Fruit fly (Drosophila melanogaster): Measurements from ENCODE around the gene CG32263.

Gene CG32263

dm6 chr3L:3785688-3786087 lies 25.2 kb downstream of the CG32263 start (continued):
- TF ChIP-seq chif (GFP tag; optimal IDR thresholded peaks at IDR 0.05) (peak in 1 of 2 experiments; percentile 31), CG6689 (GFP tag; IDR thresholded peaks at IDR 0.05) (peak; percentile 54; the same call in 1 of the 2 replicates), CG2202 (tag; optimal IDR thresholded peaks at IDR 0.05) (no peak), CG32532 (GFP tag; IDR thresholded peaks at IDR 0.05) (peak; percentile 38; the same call in 1 of the 2 replicates), crp (GFP tag; optimal IDR thresholded peaks at IDR 0.05) (peak in 1 of 2 experiments; percentile 74), ham (GFP tag; IDR thresholded peaks at IDR 0.05) (no peak), CG11504 (tag; optimal IDR thresholded peaks at IDR 0.05) (peak; percentile 30), CG7839 (tag; optimal IDR thresholded peaks at IDR 0.05) (peak; percentile 43), lmd (GFP tag; IDR thresholded peaks at IDR 0.05) (peak; percentile 51), Hey (tag; optimal IDR thresholded peaks at IDR 0.05) (no peak), Pdp1 (GFP tag; optimal IDR thresholded peaks at IDR 0.05) (peak in 1 of 2 experiments; percentile 25), CG17612 (GFP tag; IDR thresholded peaks at IDR 0.05) (0 out of 2 replicates have a peak, but pooled peaks have one; percentile 37), Xrp1 (GFP tag; IDR thresholded peaks at IDR 0.05) (peak; percentile 71; the same call in 1 of the 2 replicates), CG11456 (GFP tag; IDR thresholded peaks at IDR 0.05) (0 out of 3 replicates have a peak, but pooled peaks have one; percentile 51), B-H1 (GFP tag; IDR thresholded peaks at IDR 0.05) (peak; percentile 29), row (GFP tag; IDR thresholded peaks at IDR 0.05) (peak; percentile 53; the same call in 2 of the 3 replicates), slbo (GFP tag; IDR thresholded peaks at IDR 0.05) (peak; percentile 53; the same call in 1 of the 2 replicates), eve (GFP tag; optimal IDR thresholded peaks at IDR 0.05) (peak in 1 of 2 experiments; percentile 3), vfl (GFP tag; optimal IDR thresholded peaks at IDR 0.05) (no peak), Fer2 (tag; optimal IDR thresholded peaks at IDR 0.05) (no peak), Abd-B (GFP tag; optimal IDR thresholded peaks at IDR 0.05) (peak; percentile 11), CG4404 (GFP tag; IDR thresholded peaks at IDR 0.05) (peak; percentile 34), peb (GFP tag; IDR thresholded peaks at IDR 0.05) (peak; percentile 52), prd (optimal IDR thresholded peaks at IDR 0.05) (no peak), prd (GFP tag; IDR thresholded peaks at IDR 0.05) (peak; percentile 77), sisA (GFP tag; IDR thresholded peaks at IDR 0.05) (peak; percentile 48; the same call in 1 of the 2 replicates), Oli (tag; optimal IDR thresholded peaks at IDR 0.05) (peak; percentile 37), CG10147 (GFP tag; optimal IDR thresholded peaks at IDR 0.05) (no peak), unpg (GFP tag; optimal IDR thresholded peaks at IDR 0.05) (peak; percentile 45), CG8290 (GFP tag; optimal IDR thresholded peaks at IDR 0.05) (no peak), CG8290 (tag; optimal IDR thresholded peaks at IDR 0.05) (peak in 1 of 2 experiments; percentile 7), CG34422 (GFP tag; IDR thresholded peaks at IDR 0.05) (peak; percentile 28; the same call in 1 of the 3 replicates), CG15514 (GFP tag; optimal IDR thresholded peaks at IDR 0.05) (peak; percentile 11), ken (GFP tag; IDR thresholded peaks at IDR 0.05) (peak; percentile 53; the same call in 1 of the 3 replicates), CG1603 (tag; optimal IDR thresholded peaks at IDR 0.05) (peak; percentile 43), ranshi (GFP tag; IDR thresholded peaks at IDR 0.05) (peak; percentile 28; the same call in 1 of the 2 replicates), ro (GFP tag; IDR thresholded peaks at IDR 0.05) (no peak), CG2678 (tag; optimal IDR thresholded peaks at IDR 0.05) (peak; percentile 19), Med (GFP tag) (peak; percentile 78), CG1792 (GFP tag; optimal IDR thresholded peaks at IDR 0.05) (no peak), CG18262 (tag; optimal IDR thresholded peaks at IDR 0.05) (peak; percentile 41), sob (GFP tag; IDR thresholded peaks at IDR 0.05) (peak; percentile 20; the same call in 1 of the 2 replicates), Opbp (GFP tag; IDR thresholded peaks at IDR 0.05; ENCODE audit: partially characterized antibody) (no peak), onecut (GFP tag; IDR thresholded peaks at IDR 0.05) (peak; percentile 40), CG8388 (GFP tag; optimal IDR thresholded peaks at IDR 0.05) (peak; percentile 19), CG10431 (GFP tag; optimal IDR thresholded peaks at IDR 0.05) (peak; percentile 96), pan (optimal IDR thresholded peaks at IDR 0.05) (no peak), pan (GFP tag; optimal IDR thresholded peaks at IDR 0.05 in 1 of 2, IDR thresholded peaks at IDR 0.05 in 1 of 2) (peak in 1 of 2 experiments; percentile 61), CG12391 (tag; optimal IDR thresholded peaks at IDR 0.05) (peak; percentile 18), chn (GFP tag; optimal IDR thresholded peaks at IDR 0.05) (peak; percentile 15), ara (GFP tag; IDR thresholded peaks at IDR 0.05) (peak; percentile 67)

Data from whole organism, embryonic.